Worm (Caenorhabditis elegans) whole organism, L4 larva: ENCODE data around the gene srsx-28.

Source experiments
- ceh-62 ChIP-seq: sonication (generic microtip); optimal IDR thresholded peaks from 2 replicates; lab custom pipeline; 2017; ENCODE audit warnings: missing biosample characterization, missing genetic modification characterization
- lin-39 ChIP-seq: fragments of 150-350 bp; optimal IDR thresholded peaks from 2 replicates; lab custom pipeline; 2014; ENCODE audit warnings: missing biosample characterization, missing genetic modification reagents, missing genetic modification characterization

ce11 chrV:10201913-10202312 is 49.5 kb downstream of the srsx-28 start, which contains the start of gene ZK856.7:
- TF ChIP-seq lin-39 (tag; lab: Kevin White, UChicago): no peak
- TF ChIP-seq ceh-62 (tag; lab: Kevin White, UChicago): no peak
